Worm (Caenorhabditis elegans) whole organism, mixed stage, embryonic: Measurements from ENCODE around the gene clec-146.

Experiments used
- M03D4.4 ChIP-seq: sonication (generic microtip); optimal IDR thresholded peaks from 2 replicates; lab custom pipeline; 2017; ENCODE audit warnings: mild to moderate bottlenecking, missing genetic modification characterization, missing compliant biosample characterization
- blmp-1 ChIP-seq: fragments of 150-350 bp; optimal IDR thresholded peaks from 2 replicates; lab custom pipeline; 2014; ENCODE audit warnings: missing biosample characterization, missing genetic modification characterization
- ceh-83 ChIP-seq: fragments of 200-800 bp; sonication (Bioruptor generic); optimal IDR thresholded peaks from 2 replicates; lab custom pipeline; 2018; ENCODE audit warnings: mild to moderate bottlenecking, missing genetic modification characterization, missing compliant biosample characterization
- ces-1 ChIP-seq: fragments of 150-350 bp; optimal IDR thresholded peaks from 2 replicates; lab custom pipeline; 2014; ENCODE audit warnings: missing biosample characterization, missing genetic modification reagents, missing genetic modification characterization
- elt-1 ChIP-seq: sonication (generic microtip); optimal IDR thresholded peaks from 2 replicates; lab custom pipeline; 2017; ENCODE audit warnings: missing genetic modification characterization, mild to moderate bottlenecking, missing compliant biosample characterization, antibody characterized with exemption, moderate library complexity, borderline replicate concordance; ENCODE audit not compliant: insufficient read depth
- flh-1 ChIP-seq: fragments of 200-800 bp; sonication (Bioruptor generic); optimal IDR thresholded peaks from 2 replicates; lab custom pipeline; 2018; ENCODE audit warnings: mild to moderate bottlenecking, missing genetic modification characterization, moderate library complexity, missing compliant biosample characterization
- lin-13 ChIP-seq: fragments of 150-350 bp; optimal IDR thresholded peaks from 2 replicates; lab custom pipeline; 2014; ENCODE audit warnings: missing biosample characterization, missing genetic modification characterization
- mab-5 ChIP-seq: fragments of 150-350 bp; optimal IDR thresholded peaks from 2 replicates; lab custom pipeline; 2014; ENCODE audit warnings: missing biosample characterization, missing genetic modification characterization
- nhr-237 ChIP-seq: fragments of 150-350 bp; optimal IDR thresholded peaks from 2 replicates; lab custom pipeline; 2014; ENCODE audit warnings: missing biosample characterization, missing genetic modification characterization
- nhr-76 ChIP-seq: sonication (generic microtip); optimal IDR thresholded peaks from 2 replicates; lab custom pipeline; 2017; ENCODE audit warnings: missing biosample characterization, missing genetic modification characterization
- sptf-1 ChIP-seq: sonication (generic microtip); optimal IDR thresholded peaks from 2 replicates; lab custom pipeline; 2017; ENCODE audit warnings: mild to moderate bottlenecking, missing genetic modification characterization, moderate library complexity, missing compliant biosample characterization
- unc-39 ChIP-seq: fragments of 150-350 bp; optimal IDR thresholded peaks from 2 replicates; lab custom pipeline; 2014; ENCODE audit warnings: missing biosample characterization, missing genetic modification characterization
- unc-62 ChIP-seq: fragments of 150-350 bp; optimal IDR thresholded peaks from 2 replicates; lab custom pipeline; 2014; ENCODE audit warnings: missing biosample characterization, missing genetic modification reagents, missing genetic modification characterization
- ztf-11 ChIP-seq: fragments of 150-350 bp; optimal IDR thresholded peaks from 2 replicates; lab custom pipeline; 2014; ENCODE audit warnings: missing biosample characterization, missing genetic modification characterization

DNA sequence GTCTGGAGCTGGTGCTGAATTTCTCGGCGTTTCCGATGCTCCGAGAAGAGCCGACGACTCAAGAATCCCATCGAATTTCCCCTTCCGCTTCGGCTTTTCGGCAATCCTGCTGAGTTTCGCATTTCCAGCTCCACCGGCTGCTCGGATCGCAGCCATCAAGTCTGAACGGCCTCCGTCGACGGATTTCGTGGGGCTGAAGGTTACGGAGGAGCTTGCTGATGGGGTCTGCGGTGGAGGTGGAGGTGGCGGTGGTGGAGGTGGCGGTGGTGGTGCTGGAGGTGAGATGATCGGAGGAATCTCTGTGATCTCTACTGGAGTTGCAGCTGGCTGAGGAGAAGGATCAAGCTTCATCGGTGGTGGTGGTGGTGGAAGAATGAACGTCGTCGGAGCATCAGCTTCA lies 50.6 kb downstream of the clec-146 start:
- TF ChIP-seq unc-62 (GFP tag; lab: Kevin White, UChicago) (no peak), sptf-1 (tag; lab: Kevin White, UChicago) (no peak), unc-39 (tag; lab: Kevin White, UChicago) (no peak), ceh-83 (GFP tag; lab: Kevin White, UChicago) (no peak), nhr-76 (tag; lab: Kevin White, UChicago) (no peak), nhr-237 (tag; lab: Kevin White, UChicago) (no peak), ztf-11 (no peak), lin-13 (tag; lab: Kevin White, UChicago) (no peak), blmp-1 (tag; lab: Kevin White, UChicago) (no peak), elt-1 (tag; lab: Kevin White, UChicago) (no peak), mab-5 (no peak), flh-1 (no peak), M03D4.4 (tag; lab: Kevin White, UChicago) (no peak), ces-1 (GFP tag; lab: Kevin White, UChicago) (no peak)
